Worm (Caenorhabditis elegans) whole organism, L3 larva: ENCODE data around the gene str-130.

Experiments
- ZK546.5 ChIP-seq: sonication (generic microtip); optimal IDR thresholded peaks from 2 replicates; lab custom pipeline; 2017; ENCODE audit warnings: missing biosample characterization, missing genetic modification characterization
- aly-2 ChIP-seq: fragments of 150-350 bp; optimal IDR thresholded peaks from 2 replicates; lab custom pipeline; 2014; ENCODE audit warnings: missing biosample characterization, missing genetic modification characterization
- ceh-16 ChIP-seq: sonication (generic microtip); optimal IDR thresholded peaks from 2 replicates; lab custom pipeline; 2017; ENCODE audit warnings: missing biosample characterization, missing genetic modification characterization
- ceh-28 ChIP-seq: fragments of 150-350 bp; optimal IDR thresholded peaks from 2 replicates; lab custom pipeline; 2014; ENCODE audit warnings: missing biosample characterization, missing genetic modification reagents, missing genetic modification characterization
- ceh-82 ChIP-seq: fragments of 150-350 bp; optimal IDR thresholded peaks from 2 replicates; lab custom pipeline; 2014; ENCODE audit warnings: missing biosample characterization, missing genetic modification characterization
- ceh-9 ChIP-seq: sonication (generic microtip); optimal IDR thresholded peaks from 2 replicates; lab custom pipeline; 2018; ENCODE audit warnings: missing biosample characterization, missing genetic modification characterization
- daf-12 ChIP-seq: fragments of 150-350 bp; optimal IDR thresholded peaks from 2 replicates; lab custom pipeline; 2014; ENCODE audit warnings: missing biosample characterization, missing genetic modification reagents, missing genetic modification characterization
- egl-27 ChIP-seq: sonication (generic microtip); optimal IDR thresholded peaks from 4 replicates; lab custom pipeline; 2017; ENCODE audit warnings: missing biosample characterization, missing genetic modification reagents, missing genetic modification characterization
- elt-1 ChIP-seq: fragments of 150-350 bp; optimal IDR thresholded peaks from 2 replicates; lab custom pipeline; 2014; ENCODE audit warnings: missing biosample characterization, missing genetic modification characterization
- elt-2 ChIP-seq: sonication (generic microtip); optimal IDR thresholded peaks from 2 replicates; lab custom pipeline; 2016; ENCODE audit warnings: missing genetic modification reagents, mild to moderate bottlenecking, missing genetic modification characterization, missing compliant biosample characterization
- elt-3 ChIP-seq, 3 experiments: fragments of 150-350 bp in 1 of 3; sonication (generic microtip) in 2 of 3; optimal IDR thresholded peaks; 2 replicates in 2 of 3; 4 replicates in 1 of 3; lab custom pipeline; 2014 to 2017; ENCODE audit warnings: missing biosample characterization in 3 of 3, missing genetic modification characterization in 3 of 3
- fkh-2 ChIP-seq: fragments of 150-350 bp; optimal IDR thresholded peaks from 2 replicates; lab custom pipeline; 2014; ENCODE audit warnings: missing biosample characterization, missing genetic modification reagents, missing genetic modification characterization
- fos-1 ChIP-seq: fragments of 150-350 bp; optimal IDR thresholded peaks from 2 replicates; lab custom pipeline; 2014; ENCODE audit warnings: missing biosample characterization, missing genetic modification characterization
- hmg-11 ChIP-seq: sonication (generic microtip); optimal IDR thresholded peaks from 2 replicates; lab custom pipeline; 2016; ENCODE audit warnings: missing genetic modification characterization, missing compliant biosample characterization
- jun-1 ChIP-seq: fragments of 150-350 bp; optimal IDR thresholded peaks from 2 replicates; lab custom pipeline; 2014; ENCODE audit warnings: missing biosample characterization, missing genetic modification reagents, missing genetic modification characterization
- lin-39 ChIP-seq: fragments of 150-350 bp; optimal IDR thresholded peaks from 2 replicates; lab custom pipeline; 2018; ENCODE audit warnings: missing biosample characterization, missing genetic modification reagents, missing genetic modification characterization
- lsy-12 ChIP-seq: sonication (generic microtip); optimal IDR thresholded peaks from 2 replicates; lab custom pipeline; 2016; ENCODE audit warnings: mild to moderate bottlenecking, missing genetic modification characterization, missing compliant biosample characterization
- mdl-1 ChIP-seq: fragments of 150-350 bp; optimal IDR thresholded peaks from 2 replicates; lab custom pipeline; 2014; ENCODE audit warnings: missing biosample characterization, missing genetic modification characterization
- mml-1 ChIP-seq: fragments of 150-350 bp; sonication (generic microtip); optimal IDR thresholded peaks from 3 replicates; lab custom pipeline; 2014; ENCODE audit warnings: missing biosample characterization, missing genetic modification characterization
- nfya-1 ChIP-seq: sonication (generic microtip); optimal IDR thresholded peaks from 2 replicates; lab custom pipeline; 2017; ENCODE audit warnings: missing genetic modification characterization, mild to moderate bottlenecking, missing compliant biosample characterization, antibody characterized with exemption, moderate library complexity; ENCODE audit not compliant: insufficient read depth
- nhr-11 ChIP-seq: fragments of 150-350 bp; optimal IDR thresholded peaks from 2 replicates; lab custom pipeline; 2014; ENCODE audit warnings: missing biosample characterization, missing genetic modification characterization
- nhr-237 ChIP-seq: fragments of 150-350 bp; optimal IDR thresholded peaks from 2 replicates; lab custom pipeline; 2014; ENCODE audit warnings: missing biosample characterization, missing genetic modification characterization
- nhr-25 ChIP-seq: sonication (generic microtip); optimal IDR thresholded peaks from 2 replicates; lab custom pipeline; 2017; ENCODE audit warnings: missing biosample characterization, missing genetic modification characterization
- nhr-28 ChIP-seq: fragments of 150-350 bp; optimal IDR thresholded peaks from 2 replicates; lab custom pipeline; 2014; ENCODE audit warnings: missing biosample characterization, missing genetic modification characterization
- nhr-67 ChIP-seq: fragments of 150-350 bp; optimal IDR thresholded peaks from 2 replicates; lab custom pipeline; 2014; ENCODE audit warnings: missing biosample characterization, missing genetic modification characterization
- nhr-77 ChIP-seq: fragments of 150-350 bp; optimal IDR thresholded peaks from 2 replicates; lab custom pipeline; 2014; ENCODE audit warnings: missing biosample characterization, missing genetic modification characterization
- pha-4 ChIP-seq: fragments of 150-350 bp; optimal IDR thresholded peaks from 2 replicates; lab custom pipeline; 2014; ENCODE audit warnings: missing biosample characterization, missing genetic modification reagents, missing genetic modification characterization
- pqm-1 ChIP-seq: fragments of 150-350 bp; optimal IDR thresholded peaks from 2 replicates; lab custom pipeline; 2017; ENCODE audit warnings: missing biosample characterization, missing genetic modification characterization, inconsistent platforms
- sea-2 ChIP-seq: fragments of 150-350 bp; sonication (generic microtip); optimal IDR thresholded peaks from 4 replicates; lab custom pipeline; 2014; ENCODE audit warnings: missing biosample characterization, missing genetic modification reagents, missing genetic modification characterization
- skn-1 ChIP-seq: fragments of 150-350 bp; optimal IDR thresholded peaks from 2 replicates; lab custom pipeline; 2014; ENCODE audit warnings: missing biosample characterization, missing genetic modification characterization
- snpc-4 ChIP-seq: fragments of 150-350 bp; optimal IDR thresholded peaks from 2 replicates; lab custom pipeline; 2014; ENCODE audit warnings: missing biosample characterization, missing genetic modification characterization
- tbx-2 ChIP-seq: sonication (generic microtip); optimal IDR thresholded peaks from 2 replicates; lab custom pipeline; 2016; ENCODE audit warnings: mild to moderate bottlenecking, missing genetic modification characterization, missing compliant biosample characterization
- unc-39 ChIP-seq: sonication (generic microtip); optimal IDR thresholded peaks from 4 replicates; lab custom pipeline; 2017; ENCODE audit warnings: missing biosample characterization, missing genetic modification characterization
- unc-62 ChIP-seq: fragments of 150-350 bp; sonication (generic microtip); optimal IDR thresholded peaks from 4 replicates; lab custom pipeline; 2014; ENCODE audit warnings: missing biosample characterization, missing genetic modification reagents, missing genetic modification characterization
- zag-1 ChIP-seq: fragments of 150-350 bp; optimal IDR thresholded peaks from 2 replicates; lab custom pipeline; 2014; ENCODE audit warnings: missing biosample characterization, missing genetic modification characterization
- ztf-4 ChIP-seq: fragments of 150-350 bp; optimal IDR thresholded peaks from 2 replicates; lab custom pipeline; 2014; ENCODE audit warnings: missing biosample characterization, missing genetic modification characterization

str-130 gene

DNA sequence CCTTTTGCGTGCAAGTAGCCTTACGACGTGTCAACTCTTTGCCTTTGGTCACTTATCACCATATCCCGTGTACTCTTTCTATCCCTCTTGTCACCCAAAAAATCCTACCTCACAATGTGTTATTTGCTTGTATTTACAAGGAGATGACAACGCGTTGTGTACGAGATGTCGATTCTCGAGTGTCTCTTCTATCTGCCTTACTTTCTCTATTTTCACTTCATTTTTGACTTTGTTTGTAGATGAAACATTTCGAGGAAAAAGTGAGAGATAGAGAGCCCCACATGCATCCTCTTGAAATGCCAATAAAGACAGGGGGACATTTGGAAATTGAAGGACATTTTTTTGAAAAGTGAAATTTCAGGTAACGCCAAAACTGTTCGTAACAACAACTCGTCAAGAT is 20.3 kb upstream of the str-130 start:
- TF ChIP-seq nhr-11 (no peak), lin-39 (tag; lab: Kevin White, UChicago) (no peak), tbx-2 (tag; lab: Kevin White, UChicago) (no peak), pha-4 (peak; percentile 70)
- TF ChIP-seq, all 47 proteins: peak for 1

- no peak for TF ChIP-seq elt-2 (tag; lab: Kevin White, UChicago)
- no peak for TF ChIP-seq unc-62 (GFP tag; lab: Kevin White, UChicago)
- no peak for TF ChIP-seq ZK546.5
- no peak for TF ChIP-seq fos-1
- no peak for TF ChIP-seq nhr-28 (tag; lab: Kevin White, UChicago)
- TF ChIP-seq, all 47 proteins: peak for 0
These were observed 18.2 kb upstream of the str-130 start, which contains the start of gene myo-5 for ce11 chrV:8108670-8109069. Gene myo-5 (plus strand): TSS chrV:8108970.

DNA sequence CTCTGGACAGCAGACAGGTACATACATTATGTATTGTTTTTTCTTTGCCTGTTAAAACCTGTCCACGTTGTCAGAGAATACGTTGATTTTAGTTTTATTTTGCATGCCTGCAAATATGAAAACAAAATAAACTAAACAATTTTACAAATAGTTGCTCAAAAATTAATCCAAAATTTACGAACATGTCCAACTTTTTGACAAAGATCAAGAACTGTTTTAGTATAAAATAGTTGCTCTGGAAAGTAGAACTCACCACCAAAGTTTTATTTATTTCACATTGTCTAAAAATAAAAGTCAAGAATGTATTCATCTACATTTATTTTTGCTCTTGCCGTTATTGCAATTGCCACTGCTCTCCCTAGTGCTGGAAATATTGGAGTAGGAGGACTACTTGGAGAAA is 14.0 kb upstream of the str-130 start, which contains the start of gene srlf-16:
Gene srlf-16, plus strand, starts transcription at position 301 of the 400 bp plus-strand sequence.
- TF ChIP-seq aly-2 (tag; lab: Kevin White, UChicago) (no peak), tbx-2 (tag; lab: Kevin White, UChicago) (no peak), elt-1 (tag; lab: Kevin White, UChicago) (no peak), zag-1 (tag; lab: Kevin White, UChicago) (no peak), unc-62 (GFP tag; lab: Kevin White, UChicago) (no peak), skn-1 (no peak), nhr-25 (tag; lab: Kevin White, UChicago) (no peak), ceh-82 (tag; lab: Kevin White, UChicago) (no peak), sea-2 (GFP tag; lab: Kevin White, UChicago) (no peak), nhr-67 (tag; lab: Kevin White, UChicago) (no peak), unc-39 (tag; lab: Kevin White, UChicago) (no peak), egl-27 (tag; lab: Kevin White, UChicago) (no peak), ZK546.5 (no peak), elt-2 (tag; lab: Kevin White, UChicago) (no peak), hmg-11 (no peak), lin-39 (tag; lab: Kevin White, UChicago) (no peak), nhr-237 (tag; lab: Kevin White, UChicago) (no peak), fkh-2 (tag; lab: Kevin White, UChicago) (no peak), ceh-9 (no peak), pqm-1 (tag; lab: Kevin White, UChicago) (no peak)

DNA sequence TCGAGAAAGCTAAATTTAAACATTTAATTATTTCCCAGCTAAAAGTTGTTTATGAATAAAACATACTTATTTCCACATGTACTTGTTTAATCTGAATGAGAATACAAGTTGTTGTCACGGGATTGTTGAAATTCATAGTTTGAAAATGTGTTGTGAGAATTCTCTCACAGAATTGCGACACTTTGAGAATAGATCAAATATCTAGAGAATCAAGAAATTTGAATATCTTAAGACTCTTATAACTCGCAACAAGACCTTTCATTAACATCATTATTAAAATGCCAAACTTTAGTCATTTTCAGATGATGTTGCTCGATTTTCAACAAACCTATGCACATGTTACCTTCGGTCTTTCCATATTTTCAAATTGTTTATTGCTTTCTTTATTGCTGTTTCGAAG is 12.5 kb upstream of the str-130 start, which contains the start of gene str-90:
Gene str-90, plus strand, starts transcription at position 301 of the 400 bp plus-strand sequence.
- TF ChIP-seq lin-39 (tag; lab: Kevin White, UChicago): no peak
- no peak for TF ChIP-seq hmg-11
- TF ChIP-seq daf-12 (tag; lab: Kevin White, UChicago): no peak
- TF ChIP-seq fos-1: no peak
- no peak for TF ChIP-seq aly-2 (tag; lab: Kevin White, UChicago)

DNA sequence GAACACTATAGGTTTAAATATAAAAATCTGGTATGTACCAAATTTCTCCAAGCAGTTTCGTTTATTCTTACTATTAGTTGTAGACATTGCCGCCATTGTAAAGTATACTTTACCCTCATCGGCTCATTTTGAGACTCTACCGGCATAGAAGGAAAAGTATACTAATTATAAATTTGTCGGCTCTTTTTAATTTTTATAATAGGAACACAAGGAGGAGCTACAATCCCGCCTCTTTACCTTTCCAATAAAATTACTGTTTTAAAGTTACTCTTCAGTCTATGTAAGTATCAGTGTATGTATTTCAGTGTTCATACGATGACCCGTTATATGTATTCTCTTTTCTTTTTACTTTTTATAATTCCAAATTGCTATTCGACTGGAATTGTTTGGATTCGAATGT is 8.8 kb upstream of the str-130 start, which contains the start of gene sdz-23:
Gene sdz-23, plus strand, starts transcription at position 301 of the 400 bp plus-strand sequence.
- TF ChIP-seq mml-1 (tag; lab: Kevin White, UChicago) (no peak), ceh-16 (tag; lab: Kevin White, UChicago) (no peak), fos-1 (no peak), elt-3 (tag; optimal IDR thresholded peaks at IDR 0.05; lab: Kevin White, UChicago) (no peak), ztf-4 (tag; lab: Kevin White, UChicago) (no peak), nhr-77 (tag; lab: Kevin White, UChicago) (no peak), ceh-28 (no peak), nhr-25 (tag; lab: Kevin White, UChicago) (no peak), lin-39 (tag; lab: Kevin White, UChicago) (no peak), zag-1 (tag; lab: Kevin White, UChicago) (no peak)

DNA sequence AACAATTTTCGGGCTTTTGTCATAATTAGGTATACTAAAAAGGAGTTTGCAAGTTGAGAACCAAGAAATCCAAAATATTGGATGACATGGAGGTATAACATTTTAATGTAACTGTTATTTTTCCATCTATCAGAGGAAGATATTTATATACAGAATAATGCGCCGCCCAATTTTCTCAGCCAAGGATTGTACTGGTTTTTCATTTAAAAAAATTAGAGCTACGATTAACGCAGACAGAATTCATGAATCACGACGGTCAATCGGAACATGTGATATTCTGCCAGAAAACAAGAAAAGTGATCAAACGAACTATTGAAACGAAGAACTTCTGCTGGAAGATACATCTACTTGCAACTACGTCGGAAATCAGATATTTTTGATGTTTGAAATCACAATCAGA is 7.7 kb upstream of the str-130 start, which contains the start of gene str-145:
Gene str-145, minus strand, starts transcription at position 101 of the 400 bp plus-strand sequence.
- no peak for TF ChIP-seq ceh-82 (tag; lab: Kevin White, UChicago)
- no peak for TF ChIP-seq snpc-4 (tag; lab: Kevin White, UChicago)
- no peak for TF ChIP-seq pha-4
- no peak for TF ChIP-seq nfya-1 (tag; lab: Kevin White, UChicago)
- no peak for TF ChIP-seq aly-2 (tag; lab: Kevin White, UChicago)
- no peak for TF ChIP-seq elt-3 (tag; optimal IDR thresholded peaks at IDR 0.05; lab: Kevin White, UChicago)
- TF ChIP-seq lsy-12 (tag; lab: Kevin White, UChicago): no peak
- no peak for TF ChIP-seq ztf-4 (tag; lab: Kevin White, UChicago)
- no peak for TF ChIP-seq nhr-25 (tag; lab: Kevin White, UChicago)
- TF ChIP-seq mdl-1 (tag; lab: Kevin White, UChicago): no peak
- TF ChIP-seq jun-1 (tag; lab: Kevin White, UChicago): no peak
- TF ChIP-seq skn-1: no peak
- TF ChIP-seq tbx-2 (tag; lab: Kevin White, UChicago): no peak
- no peak for TF ChIP-seq mml-1 (tag; lab: Kevin White, UChicago)
